Fruit fly (Drosophila melanogaster) whole organism, embryonic: ENCODE data around the gene Slc25A46a.

ENCODE experiments used
- Blimp-1 ChIP-seq: fragments of 200-800 bp; sonication (Bioruptor generic); optimal IDR thresholded peaks from 3 replicates; lab custom pipeline; 2018; ENCODE audit warnings: missing biosample characterization, missing genetic modification characterization, mild to moderate bottlenecking, moderate library complexity, missing genetic modification reagents
- CG10366 ChIP-seq: fragments of 200-800 bp; sonication (Bioruptor generic); IDR thresholded peaks from 2 replicates; pipeline ENCODE4 v1.3.6; 2022; ENCODE audit warnings: missing biosample characterization, missing genetic modification characterization
- CG10565 ChIP-seq: fragments of 200-800 bp; sonication (Bioruptor generic); optimal IDR thresholded peaks from 3 replicates; lab custom pipeline; 2016; ENCODE audit warnings: missing biosample characterization, mild to moderate bottlenecking, missing genetic modification characterization
- CG10654 ChIP-seq: fragments of 200-800 bp; sonication (Bioruptor generic); optimal IDR thresholded peaks from 2 replicates; lab custom pipeline; 2016; ENCODE audit warnings: missing biosample characterization, missing genetic modification characterization
- CG10979 ChIP-seq: fragments of 200-800 bp; sonication (Bioruptor generic); optimal IDR thresholded peaks from 2 replicates; lab custom pipeline; 2018; ENCODE audit warnings: missing biosample characterization, mild to moderate bottlenecking, missing genetic modification characterization, moderate library complexity
- CG11456 ChIP-seq: fragments of 200-800 bp; sonication (Bioruptor generic); IDR thresholded peaks from 3 replicates; pipeline ENCODE4 v1.3.6; 2022; ENCODE audit warnings: missing biosample characterization, missing genetic modification characterization
- CG13894 ChIP-seq: fragments of 200-800 bp; sonication (Bioruptor generic); optimal IDR thresholded peaks from 3 replicates; lab custom pipeline; 2018; ENCODE audit warnings: missing biosample characterization, mild to moderate bottlenecking, missing genetic modification characterization, moderate library complexity
- CG1529 ChIP-seq: fragments of 200-800 bp; sonication (Bioruptor generic); optimal IDR thresholded peaks from 3 replicates; lab custom pipeline; 2018; ENCODE audit warnings: missing biosample characterization, missing genetic modification characterization
- CG17612 ChIP-seq: fragments of 200-800 bp; sonication (Bioruptor generic); IDR thresholded peaks from 2 replicates; pipeline ENCODE4 v1.3.6; 2022; ENCODE audit warnings: missing biosample characterization, missing genetic modification characterization
- CG17912 ChIP-seq: fragments of 200-800 bp; sonication (Bioruptor generic); optimal IDR thresholded peaks from 2 replicates; lab custom pipeline; 2018; ENCODE audit warnings: missing biosample characterization, mild to moderate bottlenecking, missing genetic modification characterization
- CG18619 ChIP-seq: fragments of 200-800 bp; sonication (Bioruptor generic); optimal IDR thresholded peaks from 3 replicates; lab custom pipeline; 2017; ENCODE audit warnings: missing biosample characterization, mild to moderate bottlenecking, missing genetic modification characterization
- CG31224 ChIP-seq: fragments of 200-800 bp; sonication (Bioruptor generic); IDR thresholded peaks from 2 replicates; pipeline ENCODE4 v1.3.6; 2022; ENCODE audit warnings: missing biosample characterization, missing genetic modification characterization
- CG3838 ChIP-seq: fragments of 200-800 bp; sonication (Bioruptor generic); optimal IDR thresholded peaks from 3 replicates; lab custom pipeline; 2016; ENCODE audit warnings: missing biosample characterization, missing genetic modification characterization
- CG4404 ChIP-seq: fragments of 200-800 bp; sonication (Bioruptor generic); IDR thresholded peaks from 2 replicates; pipeline ENCODE4 v1.3.6; 2022; ENCODE audit warnings: missing biosample characterization, missing genetic modification characterization
- CG5245 ChIP-seq: fragments of 200-800 bp; sonication (Bioruptor generic); optimal IDR thresholded peaks from 3 replicates; lab custom pipeline; 2016; ENCODE audit warnings: missing biosample characterization, missing genetic modification characterization
- CG7556 ChIP-seq: fragments of 200-800 bp; sonication (Bioruptor generic); optimal IDR thresholded peaks from 2 replicates; lab custom pipeline; 2017; ENCODE audit warnings: missing biosample characterization, mild to moderate bottlenecking, missing genetic modification characterization
- CG8089 ChIP-seq: fragments of 200-800 bp; sonication (Bioruptor generic); optimal IDR thresholded peaks from 3 replicates; lab custom pipeline; 2016; ENCODE audit warnings: missing biosample characterization, missing genetic modification characterization
- CG8290 ChIP-seq, 3 experiments: fragments of 200-800 bp; sonication (Bioruptor generic); optimal IDR thresholded peaks; 2 replicates each; lab custom pipeline; 2016 to 2019; ENCODE audit warnings: missing biosample characterization in 3 of 3, missing genetic modification characterization in 3 of 3, mild to moderate bottlenecking in 2 of 3, moderate library complexity in 1 of 3
- CG8765 ChIP-seq: fragments of 200-800 bp; sonication (Bioruptor generic); IDR thresholded peaks from 2 replicates; pipeline ENCODE4 v1.3.6; 2022; ENCODE audit warnings: missing biosample characterization, missing genetic modification characterization
- Deaf1 ChIP-seq: fragments of 200-800 bp; optimal IDR thresholded peaks from 3 replicates; lab custom pipeline; 2019; ENCODE audit warnings: missing biosample characterization, mild to moderate bottlenecking, missing genetic modification characterization, moderate library complexity
- Drgx ChIP-seq: fragments of 200-800 bp; sonication (Bioruptor generic); IDR thresholded peaks from 2 replicates; pipeline ENCODE4 v1.3.6; 2022; ENCODE audit warnings: missing biosample characterization, missing genetic modification characterization
- Ets65A ChIP-seq: fragments of 200-800 bp; sonication (Bioruptor generic); peaks from one replicate; lab custom pipeline; 2016; ENCODE audit warnings: missing biosample characterization, missing genetic modification characterization
- HLHmδ ChIP-seq: fragments of 200-800 bp; sonication (Bioruptor generic); optimal IDR thresholded peaks from 2 replicates; lab custom pipeline; 2018; ENCODE audit warnings: missing biosample characterization, mild to moderate bottlenecking, missing genetic modification characterization, moderate library complexity
- Pdp1 ChIP-seq, 2 experiments: fragments of 200-800 bp; sonication (Bioruptor generic); optimal IDR thresholded peaks; 3 replicates each; lab custom pipeline; 2016; ENCODE audit warnings: missing biosample characterization in 2 of 2, missing genetic modification characterization in 2 of 2, mild to moderate bottlenecking in 1 of 2, moderate library complexity in 1 of 2
- Trl ChIP-seq, 3 experiments: fragments of >200 bp in 2 of 3; fragments of 200-800 bp in 1 of 3; sonication (Bioruptor generic) in 1 of 3; optimal IDR thresholded peaks; 2 replicates in 1 of 3; 3 replicates in 2 of 3; lab custom pipeline; 2016 to 2017; ENCODE audit warnings: missing biosample characterization in 1 of 3, missing genetic modification characterization in 1 of 3
- abd-A ChIP-seq: fragments of 200-800 bp; sonication (Bioruptor generic); optimal IDR thresholded peaks from 3 replicates; lab custom pipeline; 2019; ENCODE audit warnings: missing biosample characterization, mild to moderate bottlenecking, missing genetic modification characterization, moderate library complexity
- ap ChIP-seq: fragments of 200-800 bp; sonication (Bioruptor generic); IDR thresholded peaks from 2 replicates; pipeline ENCODE4 v1.3.6; 2022; ENCODE audit warnings: missing biosample characterization, missing genetic modification characterization
- ems ChIP-seq: fragments of 200-800 bp; sonication (Bioruptor generic); optimal IDR thresholded peaks from 3 replicates; lab custom pipeline; 2016; ENCODE audit warnings: missing biosample characterization, missing genetic modification characterization
- ewg ChIP-seq: fragments of 200-800 bp; sonication (Bioruptor generic); optimal IDR thresholded peaks from 3 replicates; lab custom pipeline; 2017; ENCODE audit warnings: mild to moderate bottlenecking, missing biosample characterization, missing genetic modification reagents, missing genetic modification characterization
- gfzf ChIP-seq: fragments of 200-800 bp; sonication (Bioruptor generic); optimal IDR thresholded peaks from 2 replicates; lab custom pipeline; 2016; ENCODE audit warnings: missing biosample characterization, mild to moderate bottlenecking, missing genetic modification characterization, moderate library complexity
- grn ChIP-seq: fragments of 200-800 bp; sonication (Bioruptor generic); optimal IDR thresholded peaks from 3 replicates; lab custom pipeline; 2017; ENCODE audit warnings: missing biosample characterization, missing genetic modification characterization
- nerfin-1 ChIP-seq: fragments of 200-800 bp; sonication (Bioruptor generic); optimal IDR thresholded peaks from 3 replicates; lab custom pipeline; 2019; ENCODE audit warnings: missing biosample characterization, mild to moderate bottlenecking, missing genetic modification characterization, moderate library complexity
- schlank ChIP-seq: fragments of 200-800 bp; sonication (Bioruptor generic); optimal IDR thresholded peaks from 2 replicates; lab custom pipeline; 2018; ENCODE audit warnings: missing biosample characterization, mild to moderate bottlenecking, missing genetic modification characterization
- sd ChIP-seq: fragments of 200-800 bp; sonication (Bioruptor generic); optimal IDR thresholded peaks from 3 replicates; lab custom pipeline; 2018; ENCODE audit warnings: missing biosample characterization, mild to moderate bottlenecking, missing genetic modification characterization, moderate library complexity
- sens ChIP-seq: fragments of 200-800 bp; sonication (Bioruptor generic); peaks from one replicate; lab custom pipeline; 2016; ENCODE audit warnings: missing biosample characterization, missing genetic modification characterization
- sisA ChIP-seq: fragments of 200-800 bp; sonication (Bioruptor generic); IDR thresholded peaks from 2 replicates; pipeline ENCODE4 v1.3.6; 2022; ENCODE audit warnings: missing biosample characterization, missing genetic modification characterization
- slbo ChIP-seq: fragments of 200-800 bp; sonication (Bioruptor generic); IDR thresholded peaks from 2 replicates; pipeline ENCODE4 v1.3.6; 2022; ENCODE audit warnings: missing biosample characterization, missing genetic modification characterization
- vnd ChIP-seq: fragments of 200-800 bp; sonication (Bioruptor generic); IDR thresholded peaks from 3 replicates; pipeline ENCODE4 v1.3.6; 2022; ENCODE audit warnings: missing biosample characterization, missing genetic modification characterization; ENCODE audit not compliant: partially characterized antibody
- zfh1 ChIP-seq: fragments of 200-800 bp; sonication (Bioruptor generic); IDR thresholded peaks from 3 replicates; pipeline ENCODE4 v1.3.6; 2022; ENCODE audit warnings: missing biosample characterization, missing genetic modification characterization

Gene Slc25A46a

dm6 chrX:15944735-15945323 is 38.7 kb upstream of the Slc25A46a start, which contains the start of gene Rrp47 (continued):
- TF ChIP-seq CG1529 (GFP tag; lab: Kevin White, UChicago) (no peak), CG31224 (no peak), slbo (GFP tag; lab: Robert Waterston, UW) (no peak), sisA (no peak), CG8765 (GFP tag; lab: Robert Waterston, UW) (no peak), HLHmδ (GFP tag; lab: Kevin White, UChicago) (no peak), vnd (no peak), CG18619 (no peak), CG17612 (GFP tag; lab: Robert Waterston, UW) (no peak)

- peak in 1 of 2 experiments; percentile 93 for TF ChIP-seq Pdp1 (GFP tag; optimal IDR thresholded peaks at IDR 0.05; lab: Kevin White, UChicago)
- no peak for TF ChIP-seq CG5245 (GFP tag; lab: Kevin White, UChicago)
Observed at dm6 chrX:15950056-15950455, 33.5 kb upstream of the Slc25A46a start.

dm6 chrX:15969577-15969976 is 14.0 kb upstream of the Slc25A46a start:
- TF ChIP-seq CG17612 (GFP tag; lab: Robert Waterston, UW) (peak; percentile 67), CG13894 (no peak), CG10366 (GFP tag; lab: Robert Waterston, UW) (no peak), CG10654 (GFP tag; lab: Kevin White, UChicago) (no peak), CG8290 (GFP tag; optimal IDR thresholded peaks at IDR 0.05; lab: Kevin White, UChicago) (peak; percentile 83), CG8290 (tag; optimal IDR thresholded peaks at IDR 0.05; lab: Kevin White, UChicago) (peak in 1 of 2 experiments; percentile 76), sens (GFP tag; lab: Kevin White, UChicago) (peak; percentile 25)
- TF ChIP-seq, all 482 proteins: peak for 3

dm6 chrX:15971574-15971973 is 12.0 kb upstream of the Slc25A46a start:
- TF ChIP-seq Trl (optimal IDR thresholded peaks at IDR 0.05; lab: Kevin White, UChicago) (peak in 1 of 2 experiments; percentile 17), Trl (GFP tag; optimal IDR thresholded peaks at IDR 0.05; lab: Kevin White, UChicago) (no peak), ap (GFP tag; lab: Robert Waterston, UW) (no peak), CG10979 (tag; lab: Kevin White, UChicago) (no peak), Drgx (GFP tag; lab: Robert Waterston, UW) (no peak), CG18619 (no peak), CG11456 (GFP tag; lab: Robert Waterston, UW) (no peak), Deaf1 (peak; percentile 5), ewg (peak; percentile 56), CG4404 (GFP tag; lab: Robert Waterston, UW) (no peak), ems (GFP tag; lab: Kevin White, UChicago) (no peak), CG10565 (no peak), zfh1 (GFP tag; lab: Robert Waterston, UW) (no peak), grn (GFP tag; lab: Kevin White, UChicago) (no peak), sd (tag; lab: Kevin White, UChicago) (peak; percentile 55), CG7556 (no peak), gfzf (GFP tag; lab: Kevin White, UChicago) (no peak), CG3838 (GFP tag; lab: Kevin White, UChicago) (no peak), CG17912 (GFP tag; lab: Kevin White, UChicago) (no peak), abd-A (tag; lab: Kevin White, UChicago) (peak; percentile 31), schlank (tag; lab: Kevin White, UChicago) (no peak), CG13894 (peak; percentile 29), Ets65A (GFP tag; lab: Kevin White, UChicago) (no peak), Blimp-1 (GFP tag; lab: Kevin White, UChicago) (no peak), CG8089 (GFP tag; lab: Kevin White, UChicago) (no peak), nerfin-1 (tag; lab: Kevin White, UChicago) (peak; percentile 96)
- TF ChIP-seq, all 482 proteins: peak for 7
